Fruit fly (Drosophila melanogaster): ENCODE measurements around the gene Mst84Dc.
A peak's percentile ranks its signal among the peaks of the same experiment; 100 is the strongest.

Gene Mst84Dc

dm6 chr3R:7334613-7335012 is 29.9 kb downstream of the Mst84Dc start (continued):
- TF ChIP-seq fd3F (GFP tag; optimal IDR thresholded peaks at IDR 0.05) (peak; percentile 34), bsh (GFP tag; optimal IDR thresholded peaks at IDR 0.05) (peak in 1 of 2 experiments; percentile 38), CG7987 (GFP tag; optimal IDR thresholded peaks at IDR 0.05) (no peak), sqz (GFP tag; optimal IDR thresholded peaks at IDR 0.05) (no peak), Drgx (GFP tag; IDR thresholded peaks at IDR 0.05) (no peak), dysf (GFP tag; IDR thresholded peaks at IDR 0.05) (peak; percentile 51; the same call in 1 of the 3 replicates), CG17568 (GFP tag; optimal IDR thresholded peaks at IDR 0.05) (no peak), Dp (GFP tag; optimal IDR thresholded peaks at IDR 0.05) (no peak), pfk (GFP tag; optimal IDR thresholded peaks at IDR 0.05) (no peak), Xbp1 (GFP tag; optimal IDR thresholded peaks at IDR 0.05) (peak; percentile 14), eyg (GFP tag; optimal IDR thresholded peaks at IDR 0.05) (no peak), Lpt (GFP tag; optimal IDR thresholded peaks at IDR 0.05) (no peak), Neu2 (GFP tag; optimal IDR thresholded peaks at IDR 0.05; ENCODE audit: borderline replicate concordance) (no peak), Hey (tag; optimal IDR thresholded peaks at IDR 0.05) (no peak), otp (GFP tag; IDR thresholded peaks at IDR 0.05) (0 out of 3 replicates have a peak, but pooled peaks have one; percentile 9), Sry-β (GFP tag; optimal IDR thresholded peaks at IDR 0.05) (no peak), salm (tag; optimal IDR thresholded peaks at IDR 0.05) (no peak), Rfx (GFP tag; IDR thresholded peaks at IDR 0.05) (no peak), Hmr (GFP tag; optimal IDR thresholded peaks at IDR 0.05) (peak; percentile 54), fd64A (GFP tag; optimal IDR thresholded peaks at IDR 0.05) (no peak), lab (GFP tag; optimal IDR thresholded peaks at IDR 0.05) (peak; percentile 66), disco-r (GFP tag; optimal IDR thresholded peaks at IDR 0.05) (no peak), CG42726 (GFP tag; IDR thresholded peaks at IDR 0.05; ENCODE audit: partially characterized antibody) (no peak), gsb-n (tag; optimal IDR thresholded peaks at IDR 0.05) (no peak), CG11723 (GFP tag; optimal IDR thresholded peaks at IDR 0.05) (no peak), CG13894 (tag; optimal IDR thresholded peaks at IDR 0.05) (no peak), zen (tag; optimal IDR thresholded peaks at IDR 0.05) (no peak), CG4404 (GFP tag; IDR thresholded peaks at IDR 0.05) (no peak), Fer1 (GFP tag; optimal IDR thresholded peaks at IDR 0.05) (no peak), NfI (GFP tag; optimal IDR thresholded peaks at IDR 0.05) (peak; percentile 9), fu2 (GFP tag; optimal IDR thresholded peaks at IDR 0.05) (no peak), az2 (GFP tag; optimal IDR thresholded peaks at IDR 0.05) (no peak), CG6813 (GFP tag; optimal IDR thresholded peaks at IDR 0.05) (no peak), CG18599 (GFP tag; optimal IDR thresholded peaks at IDR 0.05) (peak; percentile 75), CG6854 (GFP tag; optimal IDR thresholded peaks at IDR 0.05) (no peak), peb (GFP tag; IDR thresholded peaks at IDR 0.05) (no peak), Aef1 (GFP tag; IDR thresholded peaks at IDR 0.05) (no peak), phol (tag; optimal IDR thresholded peaks at IDR 0.05) (peak; percentile 4), cato (GFP tag; optimal IDR thresholded peaks at IDR 0.05; ENCODE audit: borderline replicate concordance) (no peak), CG7839 (tag; optimal IDR thresholded peaks at IDR 0.05) (peak; percentile 46), PHDP (tag; optimal IDR thresholded peaks at IDR 0.05) (no peak), jumu (GFP tag; optimal IDR thresholded peaks at IDR 0.05) (no peak), maf-S (GFP tag; optimal IDR thresholded peaks at IDR 0.05) (no peak), CG14014 (GFP tag; IDR thresholded peaks at IDR 0.05) (0 out of 2 replicates have a peak, but pooled peaks have one; percentile 16), Bteb2 (GFP tag; optimal IDR thresholded peaks at IDR 0.05) (no peak), NC2β (GFP tag; optimal IDR thresholded peaks at IDR 0.05) (no peak), Nf-YB (GFP tag; optimal IDR thresholded peaks at IDR 0.05) (no peak), CG10431 (GFP tag; optimal IDR thresholded peaks at IDR 0.05) (no peak), CG10209 (GFP tag; optimal IDR thresholded peaks at IDR 0.05) (peak; percentile 12), cwo (GFP tag; optimal IDR thresholded peaks at IDR 0.05) (peak; percentile 20)

Data from whole organism, embryonic.